Worm (Caenorhabditis elegans): ENCODE results near the gene C18D1.2.

C18D1.2 gene

DNA sequence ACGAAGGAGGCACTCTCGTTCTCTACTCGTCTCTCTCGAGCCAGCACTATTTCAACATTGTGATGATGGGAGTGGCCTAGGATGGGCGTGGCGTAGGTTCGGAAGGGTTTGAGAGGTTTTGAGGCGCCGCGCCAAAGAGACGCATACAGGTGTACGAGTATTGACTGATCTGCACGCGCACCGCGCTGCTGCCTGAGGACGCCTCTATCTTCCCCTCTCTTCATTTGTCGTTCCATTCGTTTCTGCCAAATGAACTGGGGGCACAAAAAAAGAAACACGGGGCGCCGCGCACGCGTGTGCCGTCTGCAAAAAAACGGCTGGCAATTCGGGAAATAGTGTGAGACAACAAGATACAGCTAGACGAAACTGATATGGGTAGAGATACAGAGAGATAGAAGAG, 40.8 kb upstream of the C18D1.2 start, which contains the start of gene lec-2 (continued):
- TF ChIP-seq F23B12.7 (tag; optimal IDR thresholded peaks at IDR 0.05; ENCODE audit: insufficient read depth) (no peak), rcor-1 (GFP tag; IDR thresholded peaks at IDR 0.05) (no peak), sea-2 (GFP tag; IDR thresholded peaks at IDR 0.05) (no peak), unc-130 (GFP tag; optimal IDR thresholded peaks at IDR 0.05) (no peak), hmg-1.2 (GFP tag; IDR thresholded peaks at IDR 0.05) (peak; percentile 42; the same call in 1 of the 2 replicates), ama-1 (optimal IDR thresholded peaks at IDR 0.05) (peak; percentile 26), ama-1 (GFP tag; optimal IDR thresholded peaks at IDR 0.05) (no peak), aptf-2 (GFP tag; conservative IDR thresholded peaks at IDR 0.05) (no peak), madf-10 (tag; optimal IDR thresholded peaks at IDR 0.05) (no peak), T26A5.8 (tag; optimal IDR thresholded peaks at IDR 0.05) (no peak), let-607 (tag; optimal IDR thresholded peaks at IDR 0.05) (no peak), B0336.3 (GFP tag; IDR thresholded peaks at IDR 0.05) (peak; percentile 46; the same call in 1 of the 2 replicates), lin-40 (tag; optimal IDR thresholded peaks at IDR 0.05) (peak; percentile 63), dox-1 (GFP tag; IDR thresholded peaks at IDR 0.05) (peak; percentile 25; the same call in 1 of the 2 replicates), nfya-2 (GFP tag; IDR thresholded peaks at IDR 0.05) (no peak), hsf-1 (GFP tag; IDR thresholded peaks at IDR 0.05) (no peak), ceh-79 (tag; optimal IDR thresholded peaks at IDR 0.05) (no peak), snpc-1.1 (tag; optimal IDR thresholded peaks at IDR 0.05; ENCODE audit: insufficient read depth) (no peak), madf-8 (GFP tag; conservative IDR thresholded peaks at IDR 0.05) (no peak), nhr-90 (tag; optimal IDR thresholded peaks at IDR 0.05) (no peak), lin-26 (GFP tag; IDR thresholded peaks at IDR 0.05) (peak; percentile 63), egrh-3 (GFP tag; IDR thresholded peaks at IDR 0.05) (peak; percentile 13; the same call in 1 of the 2 replicates), cebp-2 (GFP tag; IDR thresholded peaks at IDR 0.05) (no peak), ZK185.1 (tag; optimal IDR thresholded peaks at IDR 0.05; ENCODE audit: poor library complexity, severe bottlenecking) (no peak), mes-4 (tag; optimal IDR thresholded peaks at IDR 0.05) (no peak), cebp-1 (GFP tag; IDR thresholded peaks at IDR 0.05) (no peak), cebp-1 (tag; optimal IDR thresholded peaks at IDR 0.05) (peak; percentile 33), somi-1 (GFP tag; optimal IDR thresholded peaks at IDR 0.05) (peak; percentile 68), mcd-1 (GFP tag; IDR thresholded peaks at IDR 0.05) (peak; percentile 36; the same call in 1 of the 2 replicates), K11D2.4 (GFP tag; IDR thresholded peaks at IDR 0.05) (peak; percentile 69; the same call in 1 of the 2 replicates), ceh-58 (GFP tag; IDR thresholded peaks at IDR 0.05) (no peak), snpc-4 (GFP tag; optimal IDR thresholded peaks at IDR 0.05) (no peak), snpc-4 (tag; optimal IDR thresholded peaks at IDR 0.05) (no peak), ztf-18 (tag; optimal IDR thresholded peaks at IDR 0.05) (no peak), pha-4 (tag; optimal IDR thresholded peaks at IDR 0.05) (no peak), hlh-12 (tag; optimal IDR thresholded peaks at IDR 0.05) (no peak), nhr-179 (tag; optimal IDR thresholded peaks at IDR 0.05) (no peak), ztf-22 (GFP tag; optimal IDR thresholded peaks at IDR 0.05) (no peak), Y67H2A.10 (GFP tag; conservative IDR thresholded peaks at IDR 0.05) (no peak), ceh-27 (GFP tag; optimal IDR thresholded peaks at IDR 0.05) (no peak), B0035.1 (tag; optimal IDR thresholded peaks at IDR 0.05) (no peak), ceh-91 (GFP tag; IDR thresholded peaks at IDR 0.05) (no peak), hlh-26 (GFP tag; conservative IDR thresholded peaks at IDR 0.05) (no peak), repo-1 (tag; optimal IDR thresholded peaks at IDR 0.05) (no peak), D2030.7 (GFP tag; IDR thresholded peaks at IDR 0.05) (no peak), egl-18 (GFP tag; IDR thresholded peaks at IDR 0.05) (no peak), lin-35 (GFP tag; optimal IDR thresholded peaks at IDR 0.05) (no peak), fkh-3 (tag; optimal IDR thresholded peaks at IDR 0.05) (no peak), tbp1 (GFP tag; optimal IDR thresholded peaks at IDR 0.05) (no peak), attf-3 (GFP tag; conservative IDR thresholded peaks at IDR 0.05) (no peak)
